Worm (Caenorhabditis elegans): ENCODE results near the gene sdhd-1.

The sdhd-1 gene

DNA sequence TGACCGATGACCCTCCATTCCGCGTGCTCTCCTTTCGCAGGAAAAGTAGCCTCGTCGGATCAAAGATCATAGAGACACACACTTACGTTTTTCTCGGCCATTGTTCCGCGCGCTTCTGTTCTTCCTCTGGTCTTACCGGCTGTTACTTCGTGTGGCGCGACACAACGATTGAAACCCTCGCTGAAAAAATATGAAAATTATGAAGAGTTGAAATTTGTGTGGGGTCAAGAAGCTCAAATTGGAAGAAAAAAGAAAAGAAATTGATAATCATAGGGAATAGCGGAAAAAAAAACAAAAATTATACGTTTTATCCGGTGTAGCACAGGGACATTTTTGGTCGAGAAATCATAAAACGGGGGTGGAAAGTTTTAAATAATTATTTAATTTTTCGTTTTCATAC, 8.7 kb downstream of the sdhd-1 start, which contains the start of gene cey-1:
cey-1 (minus strand) TSS at position 180 of the 400 bp plus-strand sequence.
- no peak for TF ChIP-seq lin-13 (GFP tag; optimal IDR thresholded peaks at IDR 0.05)
- no peak for TF ChIP-seq sdz-12 (GFP tag; optimal IDR thresholded peaks at IDR 0.05)
- peak; percentile 90 for TF ChIP-seq aha-1 (tag)
- TF ChIP-seq lim-7 (GFP tag; IDR thresholded peaks at IDR 0.05) = no peak
- no peak for TF ChIP-seq nhr-6 (tag; optimal IDR thresholded peaks at IDR 0.05)
- TF ChIP-seq skn-1 (tag; optimal IDR thresholded peaks at IDR 0.05) = no peak
- no peak for TF ChIP-seq madf-5 (GFP tag; IDR thresholded peaks at IDR 0.05)
- no peak for TF ChIP-seq nhr-102 (tag; optimal IDR thresholded peaks at IDR 0.05)

ce11 chrII:11040140-11040539, 9.6 kb downstream of the sdhd-1 start:
- TF ChIP-seq set-16 (GFP tag; IDR thresholded peaks at IDR 0.05) (peak; percentile 83), daf-19 (GFP tag; conservative IDR thresholded peaks at IDR 0.05) (no peak)

DNA sequence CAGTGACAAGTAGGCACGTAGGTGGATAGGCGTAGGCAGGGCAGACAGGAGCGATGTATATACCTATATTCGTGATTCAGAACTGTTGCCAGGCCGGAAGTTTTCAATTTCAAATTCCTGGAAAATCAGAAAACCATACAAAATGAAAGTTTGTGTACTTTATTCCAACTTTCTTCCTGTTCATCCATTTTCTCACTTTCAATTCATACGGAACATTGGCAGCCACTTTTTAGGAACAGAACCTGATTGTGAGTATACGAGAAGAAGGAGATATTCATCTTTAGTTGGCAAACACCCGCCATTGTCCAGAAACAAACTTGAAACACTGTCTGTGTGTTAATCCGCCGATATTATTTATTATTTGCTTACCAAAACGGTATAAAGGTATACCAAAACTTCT, 13.9 kb downstream of the sdhd-1 start, which contains the start of gene srlf-15:
srlf-15 (plus strand) TSS at position 301 of the 400 bp plus-strand sequence.
- TF ChIP-seq nhr-11 (tag; optimal IDR thresholded peaks at IDR 0.05) = no peak
- TF ChIP-seq dmd-6 (GFP tag; IDR thresholded peaks at IDR 0.05) = no peak
- TF ChIP-seq lin-39 (tag; optimal IDR thresholded peaks at IDR 0.05) = no peak
- TF ChIP-seq daf-12 (tag; optimal IDR thresholded peaks at IDR 0.05) = no peak
- no peak for TF ChIP-seq attf-4 (tag; optimal IDR thresholded peaks at IDR 0.05)
- no peak for TF ChIP-seq unc-130 (GFP tag; optimal IDR thresholded peaks at IDR 0.05)
- no peak for TF ChIP-seq vab-7 (GFP tag; IDR thresholded peaks at IDR 0.05)
- TF ChIP-seq mdt-29 (GFP tag; IDR thresholded peaks at IDR 0.05) = no peak
- no peak for TF ChIP-seq aly-2 (tag; optimal IDR thresholded peaks at IDR 0.05)
- TF ChIP-seq F44E2.7 (GFP tag; IDR thresholded peaks at IDR 0.05) = no peak
- no peak for TF ChIP-seq hlh-11 (tag; optimal IDR thresholded peaks at IDR 0.05)
- no peak for TF ChIP-seq Y105C5A.15 (GFP tag; IDR thresholded peaks at IDR 0.05)
- no peak for TF ChIP-seq F37D6.2 (tag; optimal IDR thresholded peaks at IDR 0.05)

ce11 chrII:11032812-11033211, 16.9 kb downstream of the sdhd-1 start:
- no peak for TF ChIP-seq D1046.2 (GFP tag; IDR thresholded peaks at IDR 0.05)
- TF ChIP-seq unc-62 (GFP tag; optimal IDR thresholded peaks at IDR 0.05 in 1 of 2) = peak in 1 of 2 experiments; percentile 65
- no peak for TF ChIP-seq unc-62 (tag; optimal IDR thresholded peaks at IDR 0.05)
- no peak for TF ChIP-seq ama-1 (optimal IDR thresholded peaks at IDR 0.05)
- no peak for TF ChIP-seq Y5F2A.4 (GFP tag; optimal IDR thresholded peaks at IDR 0.05)
- TF ChIP-seq pha-4 (GFP tag; IDR thresholded peaks at IDR 0.05) = no peak
- no peak for TF ChIP-seq pha-4 (tag; optimal IDR thresholded peaks at IDR 0.05)
- TF ChIP-seq fos-1 (tag; optimal IDR thresholded peaks at IDR 0.05) = no peak
- no peak for TF ChIP-seq mdl-1 (tag; optimal IDR thresholded peaks at IDR 0.05)
- TF ChIP-seq lin-39 (tag; optimal IDR thresholded peaks at IDR 0.05) = no peak

DNA sequence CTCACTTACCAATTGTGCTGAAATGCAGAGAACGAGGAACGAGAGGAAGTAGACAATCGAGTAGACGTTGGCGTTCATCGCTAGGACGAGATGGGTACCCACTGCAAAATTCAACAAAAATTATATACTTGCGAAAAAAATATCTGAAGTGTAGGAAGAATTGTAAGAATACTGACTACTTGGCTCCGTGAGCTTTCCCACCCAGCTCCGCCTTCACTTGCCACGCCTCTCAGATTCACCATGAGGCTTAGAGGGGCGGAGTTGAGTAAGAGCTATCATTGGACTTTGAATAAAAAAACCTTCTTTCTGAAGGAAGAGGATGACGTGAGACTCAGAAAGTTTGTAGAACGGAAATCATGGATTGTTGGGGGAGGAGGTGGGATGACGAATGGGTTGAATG, 19.4 kb downstream of the sdhd-1 start, which contains the start of gene nlp-18:
nlp-18 (minus strand) TSS at position 101 of the 400 bp plus-strand sequence.
- peak; percentile 25 for TF ChIP-seq aha-1 (tag)
- no peak for TF ChIP-seq lin-38 (GFP tag; IDR thresholded peaks at IDR 0.05)
- no peak for TF ChIP-seq ceh-20 (GFP tag; IDR thresholded peaks at IDR 0.05)

DNA sequence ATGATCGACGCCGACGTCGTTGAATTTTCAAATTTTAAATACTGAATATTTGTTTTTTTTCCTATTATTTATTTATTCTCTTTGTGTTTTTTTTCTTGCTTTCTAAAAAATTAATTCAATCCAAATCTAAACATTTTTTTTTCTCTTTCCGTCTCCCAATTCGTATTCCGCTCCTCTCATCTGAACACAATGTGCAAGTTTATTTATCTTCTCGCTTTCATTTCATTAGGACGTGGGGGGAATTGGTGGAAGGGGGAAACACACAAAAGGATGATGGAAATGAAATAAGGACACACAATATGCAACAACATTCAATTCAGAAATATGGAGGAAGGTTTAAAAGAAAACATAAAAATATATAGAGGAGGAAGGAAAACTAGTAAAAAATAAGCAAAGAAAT, 21.9 kb downstream of the sdhd-1 start:
- no peak for TF ChIP-seq madf-5 (GFP tag; IDR thresholded peaks at IDR 0.05)
- TF ChIP-seq nhr-41 (GFP tag; IDR thresholded peaks at IDR 0.05) = no peak
- TF ChIP-seq unc-62 (GFP tag; optimal IDR thresholded peaks at IDR 0.05 in 1 of 2) = peak in 1 of 2 experiments; percentile 43
- no peak for TF ChIP-seq unc-62 (tag; optimal IDR thresholded peaks at IDR 0.05)
- no peak for TF ChIP-seq tag-97 (GFP tag; IDR thresholded peaks at IDR 0.05)
- no peak for TF ChIP-seq attf-4 (tag; optimal IDR thresholded peaks at IDR 0.05)
- TF ChIP-seq hlh-30 (tag; optimal IDR thresholded peaks at IDR 0.05; ENCODE audit: insufficient read depth) = no peak
- no peak for TF ChIP-seq nhr-111 (GFP tag; optimal IDR thresholded peaks at IDR 0.05)
- no peak for TF ChIP-seq gei-8 (GFP tag; optimal IDR thresholded peaks at IDR 0.05)
- peak; percentile 71 for TF ChIP-seq aha-1 (tag)
- TF ChIP-seq Y75B8A.6 (GFP tag; IDR thresholded peaks at IDR 0.05) = no peak

Data from whole organism, L4 larva.